Fruit fly (Drosophila melanogaster) whole organism, wandering third instar larva: ENCODE results near the gene bam.

Experiments
- Hr83 ChIP-seq: fragments of 200-300 bp; sonication (Bioruptor generic); optimal IDR thresholded peaks from 2 replicates; lab custom pipeline; 2016; ENCODE audit warnings: missing biosample characterization, mild to moderate bottlenecking, missing genetic modification characterization, moderate library complexity; ENCODE audit not compliant: poor library complexity, severe bottlenecking
- Mio ChIP-seq: sonication (Bioruptor generic); optimal IDR thresholded peaks from 2 replicates; lab custom pipeline; 2016; ENCODE audit warnings: missing biosample characterization, missing genetic modification characterization
- N ChIP-seq: fragments of >200 bp; optimal IDR thresholded peaks from 2 replicates; lab custom pipeline; 2018; ENCODE audit warnings: missing biosample characterization, missing external identifiers, missing genetic modification characterization
- jim ChIP-seq: fragments of 175-275, 200-325 bp; sonication (Bioruptor generic); optimal IDR thresholded peaks from 2 replicates; lab custom pipeline; 2016; ENCODE audit warnings: missing biosample characterization, mild to moderate bottlenecking, missing genetic modification characterization
- pan ChIP-seq: fragments of >200 bp; optimal IDR thresholded peaks from 2 replicates; lab custom pipeline; 2017

dm6 chr3R:25260670-25261069, 15.8 kb upstream of the bam start:
- no peak for TF ChIP-seq jim
- no peak for TF ChIP-seq Mio (GFP tag; lab: Kevin White, UChicago)
- no peak for TF ChIP-seq Hr83 (GFP tag; lab: Kevin White, UChicago)
- no peak for TF ChIP-seq pan (lab: Kevin White, UChicago)
- no peak for TF ChIP-seq N (GFP tag; lab: Kevin White, UChicago)
